Worm (Caenorhabditis elegans) whole organism, midembryonic: ENCODE measurements around the gene rpn-12.

Experiments used
- T22C8.4 ChIP-seq: fragments of 200-800 bp; sonication (Bioruptor generic); IDR thresholded peaks from 2 replicates; pipeline ENCODE4 v1.3.6; 2022; ENCODE audit warnings: missing genetic modification characterization, missing compliant biosample characterization
- cog-1 ChIP-seq: sonication (generic microtip); optimal IDR thresholded peaks from 2 replicates; lab custom pipeline; 2016; ENCODE audit warnings: missing genetic modification characterization, missing compliant biosample characterization
- flt-1 ChIP-seq: fragments of 200-800 bp; sonication (Bioruptor generic); IDR thresholded peaks from 2 replicates; pipeline ENCODE4 v1.3.6; 2022; ENCODE audit warnings: missing genetic modification characterization, missing compliant biosample characterization
- klf-2 ChIP-seq: fragments of 200-800 bp; sonication (Bioruptor generic); conservative IDR thresholded peaks from 2 replicates; pipeline ENCODE4 v1.3.6; 2022; ENCODE audit warnings: missing genetic modification reagents, missing genetic modification characterization, missing compliant biosample characterization
- med-1 ChIP-seq: sonication (generic microtip); optimal IDR thresholded peaks from 2 replicates; lab custom pipeline; 2017; ENCODE audit warnings: missing genetic modification characterization, mild to moderate bottlenecking, missing compliant biosample characterization, antibody characterized with exemption, missing genetic modification reagents; ENCODE audit not compliant: insufficient read depth
- ref-1 ChIP-seq: fragments of 200-800 bp; sonication (Bioruptor generic); conservative IDR thresholded peaks from 2 replicates; pipeline ENCODE4 v1.3.6; 2022; ENCODE audit warnings: missing genetic modification reagents, missing genetic modification characterization, missing compliant biosample characterization
- tab-1 ChIP-seq: fragments of 200-800 bp; sonication (Bioruptor generic); IDR thresholded peaks from 2 replicates; pipeline ENCODE4 v1.3.6; 2022; ENCODE audit warnings: missing genetic modification characterization, missing compliant biosample characterization
- ztf-23 ChIP-seq: fragments of 200-800 bp; sonication (Bioruptor generic); IDR thresholded peaks from 2 replicates; pipeline ENCODE4 v1.3.6; 2022; ENCODE audit warnings: missing genetic modification reagents, missing genetic modification characterization, missing compliant biosample characterization
- ztf-29 ChIP-seq: fragments of 200-800 bp; sonication (Bioruptor generic); IDR thresholded peaks from 2 replicates; pipeline ENCODE4 v1.3.6; 2022; ENCODE audit warnings: missing genetic modification reagents, missing genetic modification characterization, missing compliant biosample characterization

Gene rpn-12

DNA sequence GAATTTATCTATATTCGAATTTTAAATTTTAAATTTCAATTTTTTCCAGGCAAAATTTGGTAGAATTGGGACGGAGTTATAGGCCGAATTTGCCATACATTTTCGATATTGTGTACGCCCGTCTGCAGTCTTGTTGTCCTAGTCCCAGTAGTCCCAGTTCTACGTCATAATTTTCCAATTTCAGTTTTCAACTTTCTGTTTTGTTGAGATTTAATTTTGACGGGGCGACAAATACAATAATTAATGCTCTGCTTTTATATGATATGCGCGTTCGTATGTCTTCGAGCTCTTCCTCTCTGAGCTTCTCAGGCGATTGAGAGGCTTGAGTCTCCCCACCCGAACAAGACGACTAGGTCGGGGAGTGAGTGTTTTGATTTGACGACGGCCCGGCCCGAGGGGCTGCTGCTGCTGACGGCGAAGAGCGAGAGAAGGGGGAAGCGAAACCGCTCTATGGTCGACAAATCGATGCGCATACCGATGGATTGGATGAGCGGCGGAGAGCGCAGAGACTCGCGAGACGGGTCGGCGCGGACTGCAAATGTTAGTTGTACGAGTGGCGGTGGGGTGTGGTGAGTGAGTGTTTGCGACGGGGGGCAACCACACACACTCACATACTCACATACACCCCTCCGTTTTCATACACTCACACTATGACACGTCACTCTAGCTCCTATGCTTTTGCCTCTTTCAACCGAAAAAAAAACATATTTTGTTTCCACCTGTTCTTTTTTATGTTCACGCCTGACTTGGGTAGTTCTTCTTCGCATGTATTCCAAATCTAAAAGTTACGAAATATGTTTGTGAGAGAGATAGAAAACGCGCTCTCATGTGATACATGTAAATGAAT is 18.0 kb upstream of the rpn-12 start:
- TF ChIP-seq klf-2 (GFP tag; lab: Robert Waterston, UW) (0 out of 2 replicates have a peak, but pooled peaks have one; percentile 40), tab-1 (peak; percentile 75), flt-1 (GFP tag; lab: Robert Waterston, UW) (peak; percentile 80), ztf-23 (GFP tag; lab: Robert Waterston, UW) (peak; percentile 83; the same call in 1 of the 2 replicates), med-1 (no peak), cog-1 (tag; lab: Kevin White, UChicago) (peak; percentile 93), T22C8.4 (GFP tag; lab: Robert Waterston, UW) (peak; percentile 83), ztf-29 (peak; percentile 71), ref-1 (no peak)

- TF ChIP-seq ztf-29, result no peak; the same call in 1 of the 2 replicates
- no peak for TF ChIP-seq med-1
- TF ChIP-seq T22C8.4 (GFP tag; lab: Robert Waterston, UW), result peak; percentile 75
- no peak for TF ChIP-seq klf-2 (GFP tag; lab: Robert Waterston, UW)
- TF ChIP-seq ztf-23 (GFP tag; lab: Robert Waterston, UW), result peak; percentile 64; the same call in 1 of the 2 replicates
- TF ChIP-seq cog-1 (tag; lab: Kevin White, UChicago), result peak; percentile 31
- TF ChIP-seq ref-1, result no peak
- TF ChIP-seq tab-1, result 0 out of 2 replicates have a peak, but pooled peaks have one; percentile 41
- peak; percentile 49; the same call in 1 of the 2 replicates for TF ChIP-seq flt-1 (GFP tag; lab: Robert Waterston, UW)
Measured at ce11 chrII:11635745-11636161, 17.2 kb upstream of the rpn-12 start.

- no peak for TF ChIP-seq tab-1
- no peak for TF ChIP-seq cog-1 (tag; lab: Kevin White, UChicago)
- no peak for TF ChIP-seq med-1
- 0 out of 2 replicates have a peak, but pooled peaks have one; percentile 16 for TF ChIP-seq flt-1 (GFP tag; lab: Robert Waterston, UW)
- TF ChIP-seq klf-2 (GFP tag; lab: Robert Waterston, UW), result no peak
Measured at ce11 chrII:11636617-11637016, 16.3 kb upstream of the rpn-12 start.

DNA sequence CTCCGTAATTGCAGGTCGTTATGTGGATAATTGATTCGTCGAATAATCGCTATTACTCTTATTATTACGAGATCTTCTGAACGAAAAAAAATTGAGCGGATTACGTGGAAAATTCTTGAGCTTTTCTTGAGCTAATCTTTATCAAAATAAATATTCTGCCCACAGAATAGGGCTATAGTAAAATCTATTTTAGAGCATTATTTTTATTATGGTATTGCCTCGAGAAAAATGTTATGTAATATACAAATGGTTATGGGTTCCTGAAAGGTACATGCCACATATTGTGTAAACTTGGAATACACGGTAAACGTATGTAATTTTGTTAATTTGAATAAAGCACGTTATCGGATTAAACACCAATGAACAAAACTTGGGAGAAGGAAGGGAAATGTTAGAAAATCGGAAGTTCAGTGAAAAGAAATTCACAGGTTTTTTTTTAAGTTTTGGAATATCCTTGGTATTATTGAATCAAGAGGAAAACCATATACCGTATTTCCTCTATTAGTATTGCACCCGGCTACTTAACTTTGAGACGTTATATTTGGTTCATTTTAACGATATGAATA is 15.7 kb upstream of the rpn-12 start:
- TF ChIP-seq ztf-23 (GFP tag; lab: Robert Waterston, UW) (0 out of 2 replicates have a peak, but pooled peaks have one; percentile 43), ref-1 (no peak), flt-1 (GFP tag; lab: Robert Waterston, UW) (peak; percentile 60; the same call in 1 of the 2 replicates), cog-1 (tag; lab: Kevin White, UChicago) (peak; percentile 16), ztf-29 (peak; percentile 22; the same call in 1 of the 2 replicates)

- no peak for TF ChIP-seq med-1
- no peak for TF ChIP-seq ztf-29
- no peak for TF ChIP-seq flt-1 (GFP tag; lab: Robert Waterston, UW)
- TF ChIP-seq ref-1, result no peak
- no peak for TF ChIP-seq ztf-23 (GFP tag; lab: Robert Waterston, UW)
Measured at ce11 chrII:11637817-11638216, 15.1 kb upstream of the rpn-12 start.

- no peak for TF ChIP-seq T22C8.4 (GFP tag; lab: Robert Waterston, UW)
Measured at ce11 chrII:11642025-11642424, 10.9 kb upstream of the rpn-12 start.

DNA sequence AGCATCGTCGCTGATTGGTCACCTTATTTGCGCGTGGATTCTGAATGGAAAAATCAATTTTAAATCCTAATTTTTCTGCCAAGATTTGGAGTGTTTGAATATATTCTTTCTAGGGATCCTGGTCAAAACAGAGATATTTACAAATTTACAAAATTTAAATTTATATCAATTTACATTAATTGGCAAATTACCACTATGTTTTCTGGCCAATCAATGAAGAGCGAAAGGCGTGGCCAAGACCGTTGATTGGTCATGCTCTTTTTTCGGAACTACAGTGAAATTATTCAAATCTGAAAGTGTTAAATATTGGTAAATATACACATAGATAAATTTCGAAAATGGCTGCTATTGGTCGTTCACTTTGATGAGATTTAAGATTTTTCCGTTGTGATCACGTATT is 10.2 kb upstream of the rpn-12 start:
- TF ChIP-seq med-1 (no peak), tab-1 (no peak), ztf-23 (GFP tag; lab: Robert Waterston, UW) (no peak), flt-1 (GFP tag; lab: Robert Waterston, UW) (no peak), T22C8.4 (GFP tag; lab: Robert Waterston, UW) (no peak), klf-2 (GFP tag; lab: Robert Waterston, UW) (no peak)

ce11 chrII:11644535-11644934 is 8.4 kb upstream of the rpn-12 start:
- no peak for TF ChIP-seq ref-1
- no peak for TF ChIP-seq klf-2 (GFP tag; lab: Robert Waterston, UW)
- no peak for TF ChIP-seq cog-1 (tag; lab: Kevin White, UChicago)
- no peak for TF ChIP-seq ztf-29
- TF ChIP-seq tab-1, result no peak
- TF ChIP-seq med-1, result no peak
- no peak for TF ChIP-seq T22C8.4 (GFP tag; lab: Robert Waterston, UW)
- TF ChIP-seq ztf-23 (GFP tag; lab: Robert Waterston, UW), result no peak
- TF ChIP-seq flt-1 (GFP tag; lab: Robert Waterston, UW), result no peak

- TF ChIP-seq ztf-29, result no peak
- TF ChIP-seq tab-1, result no peak
- TF ChIP-seq flt-1 (GFP tag; lab: Robert Waterston, UW), result no peak
- no peak for TF ChIP-seq ref-1
- TF ChIP-seq med-1, result no peak
- no peak for TF ChIP-seq T22C8.4 (GFP tag; lab: Robert Waterston, UW)
Measured at ce11 chrII:11645383-11645782, 7.5 kb upstream of the rpn-12 start.

DNA sequence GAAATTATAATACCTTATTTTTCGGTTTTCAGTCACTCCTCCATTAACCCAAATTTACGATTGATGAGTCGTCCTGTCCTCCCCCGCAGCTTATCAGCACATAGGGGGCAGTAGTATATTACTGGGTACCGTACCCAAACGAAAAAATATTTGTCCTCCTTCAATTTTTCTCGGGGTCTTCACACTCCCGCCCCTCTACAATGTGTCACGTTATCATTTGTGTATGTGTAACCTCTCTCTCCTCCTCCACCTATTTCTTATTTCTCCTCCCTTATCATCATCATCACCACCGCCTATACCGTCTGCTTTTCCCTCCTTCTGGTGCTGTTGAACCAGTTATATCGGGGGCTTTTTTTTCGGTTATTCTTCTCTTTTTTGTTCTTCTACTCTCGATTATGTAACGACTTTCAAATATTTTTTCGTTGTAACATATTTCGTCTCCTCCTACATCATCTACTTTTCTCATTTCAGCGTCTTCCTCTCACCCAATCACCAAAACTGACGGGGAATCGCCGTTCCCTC is 6.6 kb upstream of the rpn-12 start, which contains the start of gene ghi-1:
ghi-1 (plus strand) TSS at position 472 of the 522 bp plus-strand sequence.
- no peak for TF ChIP-seq tab-1
- no peak for TF ChIP-seq ztf-29
- no peak for TF ChIP-seq flt-1 (GFP tag; lab: Robert Waterston, UW)
- no peak for TF ChIP-seq med-1
- TF ChIP-seq klf-2 (GFP tag; lab: Robert Waterston, UW), result no peak
- no peak for TF ChIP-seq T22C8.4 (GFP tag; lab: Robert Waterston, UW)
- no peak for TF ChIP-seq ztf-23 (GFP tag; lab: Robert Waterston, UW)
- TF ChIP-seq ref-1, result no peak
- TF ChIP-seq cog-1 (tag; lab: Kevin White, UChicago), result no peak
